Fruit fly (Drosophila melanogaster): Measurements from ENCODE around the gene REPTOR.

Gene REPTOR

DNA sequence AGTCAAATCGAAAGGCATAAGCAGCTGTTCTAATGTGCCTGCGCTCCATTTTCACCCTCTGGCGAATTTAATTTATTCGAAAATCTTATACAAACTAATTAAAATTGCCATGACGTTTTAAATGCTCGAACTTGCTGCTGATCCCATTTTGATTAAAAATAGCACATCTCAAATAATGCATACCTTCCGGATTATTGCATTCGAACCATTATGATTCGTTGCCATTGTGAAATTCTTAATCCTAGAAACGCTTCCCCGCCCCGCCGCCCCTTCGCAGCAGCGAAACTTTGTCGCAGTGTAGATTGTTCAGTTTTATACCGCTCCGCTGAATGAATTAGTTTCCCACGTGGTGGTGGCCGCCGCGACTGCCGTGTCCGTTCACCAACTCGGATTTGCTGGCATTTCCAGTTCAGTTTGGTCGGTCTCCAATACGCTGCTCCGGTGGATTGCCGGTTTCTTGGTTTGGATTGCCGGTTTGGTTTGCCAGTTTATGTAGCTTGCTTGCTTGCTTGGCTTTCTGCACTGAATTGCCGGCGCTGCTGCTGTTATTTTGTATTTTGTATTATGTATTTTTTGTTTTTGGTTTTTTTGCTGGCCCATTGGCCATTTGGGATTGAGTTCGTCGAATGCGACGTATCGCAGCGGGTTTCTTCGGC lies 16.0 kb upstream of the REPTOR start (continued):
- TF ChIP-seq CG1603 (tag; optimal IDR thresholded peaks at IDR 0.05) (no peak), Hr39 (optimal IDR thresholded peaks at IDR 0.05) (no peak), shn (GFP tag; optimal IDR thresholded peaks at IDR 0.05) (peak; percentile 1), vfl (GFP tag; optimal IDR thresholded peaks at IDR 0.05) (no peak), CG12942 (GFP tag; optimal IDR thresholded peaks at IDR 0.05) (peak; percentile 18), schlank (tag; optimal IDR thresholded peaks at IDR 0.05) (no peak), vvl (GFP tag; IDR thresholded peaks at IDR 0.05) (peak; percentile 36; the same call in 1 of the 2 replicates), HHEX (GFP tag; optimal IDR thresholded peaks at IDR 0.05) (peak; percentile 12), HLHmδ (GFP tag; optimal IDR thresholded peaks at IDR 0.05) (no peak), bab2 (GFP tag; optimal IDR thresholded peaks at IDR 0.05) (peak; percentile 33), CG12659 (GFP tag; optimal IDR thresholded peaks at IDR 0.05) (peak; percentile 9), org-1 (GFP tag; optimal IDR thresholded peaks at IDR 0.05) (peak; percentile 19), sim (GFP tag; IDR thresholded peaks at IDR 0.05) (no peak), NfI (GFP tag; optimal IDR thresholded peaks at IDR 0.05) (no peak), Camta (GFP tag; optimal IDR thresholded peaks at IDR 0.05) (no peak), CG16863 (GFP tag; optimal IDR thresholded peaks at IDR 0.05) (peak; percentile 0), toy (GFP tag; IDR thresholded peaks at IDR 0.05) (no peak), CG3281 (GFP tag; optimal IDR thresholded peaks at IDR 0.05) (no peak), CG3726 (GFP tag; IDR thresholded peaks at IDR 0.05) (no peak), MTF-1 (GFP tag; optimal IDR thresholded peaks at IDR 0.05; ENCODE audit: borderline replicate concordance) (no peak), ind (GFP tag; optimal IDR thresholded peaks at IDR 0.05) (peak; percentile 41), cad (GFP tag; optimal IDR thresholded peaks at IDR 0.05) (no peak), Hsf (GFP tag; optimal IDR thresholded peaks at IDR 0.05) (peak; percentile 7), Deaf1 (tag; optimal IDR thresholded peaks at IDR 0.05) (no peak), nau (GFP tag; optimal IDR thresholded peaks at IDR 0.05) (peak; percentile 22), Chrac-16 (GFP tag; optimal IDR thresholded peaks at IDR 0.05) (no peak), CG12155 (GFP tag; optimal IDR thresholded peaks at IDR 0.05) (no peak), Sox100B (GFP tag; optimal IDR thresholded peaks at IDR 0.05) (peak; percentile 38), dmrt99B (tag; optimal IDR thresholded peaks at IDR 0.05) (peak; percentile 51), CG34224 (GFP tag; IDR thresholded peaks at IDR 0.05; ENCODE audit: partially characterized antibody) (no peak), CG1792 (GFP tag; optimal IDR thresholded peaks at IDR 0.05) (no peak), CG7786 (GFP tag; optimal IDR thresholded peaks at IDR 0.05) (no peak), CG30403 (GFP tag; optimal IDR thresholded peaks at IDR 0.05) (peak; percentile 37), CG7745 (tag; optimal IDR thresholded peaks at IDR 0.05) (no peak), Poxn (GFP tag; IDR thresholded peaks at IDR 0.05) (no peak), onecut (GFP tag; IDR thresholded peaks at IDR 0.05) (no peak), CG32532 (GFP tag; IDR thresholded peaks at IDR 0.05) (peak; percentile 32; the same call in 1 of the 2 replicates), sob (GFP tag; IDR thresholded peaks at IDR 0.05) (no peak), maf-S (GFP tag; optimal IDR thresholded peaks at IDR 0.05) (no peak), CG2116 (GFP tag; optimal IDR thresholded peaks at IDR 0.05) (no peak), slp2 (GFP tag; optimal IDR thresholded peaks at IDR 0.05) (peak; percentile 41), CG14710 (tag; optimal IDR thresholded peaks at IDR 0.05) (peak; percentile 16), D19B (GFP tag; optimal IDR thresholded peaks at IDR 0.05) (no peak), CG8924 (tag; optimal IDR thresholded peaks at IDR 0.05) (peak; percentile 1), CG15601 (tag; optimal IDR thresholded peaks at IDR 0.05) (no peak), CG2678 (tag; optimal IDR thresholded peaks at IDR 0.05) (peak; percentile 17), CG9817 (tag; optimal IDR thresholded peaks at IDR 0.05) (no peak), sens (GFP tag) (peak; percentile 80), CG9727 (GFP tag; optimal IDR thresholded peaks at IDR 0.05) (peak; percentile 4), Lpt (GFP tag; optimal IDR thresholded peaks at IDR 0.05) (no peak), CG2120 (GFP tag; optimal IDR thresholded peaks at IDR 0.05) (no peak)
